Fruit fly (Drosophila melanogaster): ENCODE measurements around the gene CG43149.

DNA sequence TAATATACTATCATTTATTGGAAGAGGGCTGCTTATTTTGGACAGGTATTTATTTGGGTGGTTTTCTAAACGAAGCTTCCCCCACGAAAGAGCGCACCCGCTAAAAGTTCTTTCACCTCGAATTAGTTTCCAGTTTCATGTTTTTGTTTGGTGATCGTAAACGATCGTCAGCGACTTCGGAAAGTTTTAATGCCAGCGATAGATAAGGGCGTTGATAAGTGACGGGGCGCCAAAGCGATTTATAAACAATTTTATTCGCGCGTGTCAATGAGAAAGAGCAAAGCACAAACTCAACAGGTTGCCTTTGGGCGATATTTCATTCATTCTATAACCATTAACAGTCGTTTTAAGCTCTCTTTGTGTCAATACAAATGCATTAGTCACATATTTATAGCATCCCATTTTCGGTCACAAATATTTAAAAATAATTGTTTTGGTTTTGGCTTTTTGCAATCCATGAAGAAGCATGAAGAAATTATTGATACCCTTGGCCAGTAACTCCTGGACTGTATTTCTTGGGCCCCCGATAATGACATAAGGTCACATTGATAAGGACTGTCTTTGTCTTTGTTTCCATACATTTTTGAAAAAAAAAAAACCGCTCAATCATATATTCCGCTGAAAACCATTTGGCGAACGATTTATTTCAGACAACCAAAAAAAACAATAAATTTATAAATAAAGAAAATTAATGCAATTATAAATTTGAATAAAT lies 41.0 kb upstream of the CG43149 start:
- TF ChIP-seq CG12768 (GFP tag; optimal IDR thresholded peaks at IDR 0.05), result no peak
- peak; percentile 10 for TF ChIP-seq Crg-1 (GFP tag; optimal IDR thresholded peaks at IDR 0.05)
- TF ChIP-seq pad (GFP tag; optimal IDR thresholded peaks at IDR 0.05), result no peak
- no peak for TF ChIP-seq CG33017 (tag; optimal IDR thresholded peaks at IDR 0.05)
- no peak for TF ChIP-seq bab1 (GFP tag; optimal IDR thresholded peaks at IDR 0.05)
- no peak for TF ChIP-seq cnc (optimal IDR thresholded peaks at IDR 0.05)
- TF ChIP-seq toe (GFP tag; optimal IDR thresholded peaks at IDR 0.05), result no peak
- no peak for TF ChIP-seq CG7101 (tag; optimal IDR thresholded peaks at IDR 0.05)
- TF ChIP-seq kay (GFP tag; ENCODE audit: borderline replicate concordance), result no peak
- no peak for TF ChIP-seq CG1620 (GFP tag; optimal IDR thresholded peaks at IDR 0.05)
- TF ChIP-seq CG5204 (GFP tag; optimal IDR thresholded peaks at IDR 0.05), result no peak
- no peak for TF ChIP-seq ovo (GFP tag; optimal IDR thresholded peaks at IDR 0.05)

Measured in whole organism, adult.